Worm (Caenorhabditis elegans) whole organism, L4/young adult: ENCODE measurements around the gene ugt-11.

Experiments
- W03F9.2 ChIP-seq: fragments of 150-350 bp; optimal IDR thresholded peaks from 2 replicates; lab custom pipeline; 2014; ENCODE audit warnings: missing biosample characterization, missing genetic modification characterization
- dao-5 ChIP-seq: sonication (generic microtip); optimal IDR thresholded peaks from 2 replicates; lab custom pipeline; 2016; ENCODE audit warnings: missing genotype, missing genetic modification characterization, moderate library complexity, missing compliant biosample characterization
- him-1 ChIP-seq: sonication (generic microtip); optimal IDR thresholded peaks from 2 replicates; lab custom pipeline; 2016; ENCODE audit warnings: missing genotype, missing genetic modification reagents, missing genetic modification characterization, missing compliant biosample characterization

DNA sequence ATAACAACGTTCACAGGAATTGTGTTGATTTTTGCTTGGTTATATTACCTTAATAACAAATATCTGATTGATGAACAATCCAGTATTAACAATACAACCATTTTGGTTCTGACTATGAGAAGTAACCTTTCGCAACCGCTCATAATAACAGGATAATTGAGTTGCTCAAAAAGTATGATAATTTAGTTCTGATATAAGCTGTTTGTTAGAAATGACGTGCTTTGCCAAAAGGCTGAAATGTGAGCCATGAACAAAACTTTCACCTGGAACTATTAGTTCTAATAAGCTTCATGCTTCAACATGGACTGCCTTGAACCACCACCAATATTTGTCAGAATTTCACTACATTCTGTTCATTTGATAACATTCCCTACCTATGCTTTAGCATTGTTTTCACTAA, 29.7 kb upstream of the ugt-11 start, which contains the start of gene srh-20:
- no peak for TF ChIP-seq him-1
- no peak for TF ChIP-seq W03F9.2 (tag; lab: Kevin White, UChicago)
- TF ChIP-seq dao-5 (tag; lab: Kevin White, UChicago) = no peak
